Fruit fly (Drosophila melanogaster): ENCODE measurements around the gene gNacalpha.

DNA sequence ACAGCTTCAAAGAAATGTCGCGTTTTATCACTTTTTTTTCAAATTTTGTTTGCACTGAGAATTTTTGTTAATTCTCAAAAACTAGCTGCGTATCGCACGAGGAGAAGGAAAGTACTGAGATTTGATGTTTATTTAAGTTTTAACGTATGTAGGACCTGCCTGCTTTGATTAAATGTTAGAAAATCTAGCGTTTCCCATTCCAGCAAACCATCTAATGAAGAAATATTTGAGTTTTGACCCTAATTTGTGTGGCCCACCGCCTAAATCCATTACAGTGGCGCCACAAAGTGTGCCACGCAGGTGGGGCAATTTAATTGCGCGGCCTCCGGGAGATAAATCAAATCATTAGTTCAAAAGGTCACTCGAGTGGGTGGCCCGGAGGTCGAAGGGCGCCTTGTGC, 10.2 kb upstream of the gNacalpha start, which contains the start of gene CG4375:
- TF ChIP-seq CG15710 (tag; optimal IDR thresholded peaks at IDR 0.05) = no peak
- no peak for TF ChIP-seq D1 (tag; optimal IDR thresholded peaks at IDR 0.05)
- no peak for TF ChIP-seq rn (GFP tag; IDR thresholded peaks at IDR 0.05)
- no peak for TF ChIP-seq Pif1B (GFP tag; optimal IDR thresholded peaks at IDR 0.05)
- TF ChIP-seq EcR (GFP tag; optimal IDR thresholded peaks at IDR 0.05) = no peak
- no peak for TF ChIP-seq CG8301 (tag; optimal IDR thresholded peaks at IDR 0.05)
- no peak for TF ChIP-seq CG32121 (GFP tag; IDR thresholded peaks at IDR 0.05)
- no peak for TF ChIP-seq CG34367 (tag; optimal IDR thresholded peaks at IDR 0.05)
